Worm (Caenorhabditis elegans): ENCODE measurements around the gene srg-34.

DNA sequence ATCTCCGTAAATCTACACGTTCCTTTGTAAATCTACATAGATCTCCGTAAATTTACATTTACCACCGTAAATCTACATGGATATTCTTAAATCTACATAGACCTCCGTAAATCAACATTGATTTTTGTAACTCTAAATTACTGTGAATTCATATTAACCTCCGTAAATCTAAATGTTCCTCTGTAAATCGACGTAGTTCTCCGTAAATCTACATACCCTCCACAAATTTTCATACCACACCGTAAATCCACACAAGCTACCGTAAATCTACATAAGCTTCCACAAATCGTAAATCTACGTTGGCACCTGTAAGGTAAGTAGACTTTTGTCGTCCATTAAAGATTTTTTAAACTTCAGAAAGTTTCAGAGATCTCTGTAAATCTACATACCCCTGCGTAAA lies 20.4 kb upstream of the srg-34 start:
- TF ChIP-seq ceh-34 (tag; optimal IDR thresholded peaks at IDR 0.05) = no peak
- TF ChIP-seq ttx-3 (tag; optimal IDR thresholded peaks at IDR 0.05) = no peak
- no peak for TF ChIP-seq ceh-18 (tag; optimal IDR thresholded peaks at IDR 0.05)
- TF ChIP-seq pha-2 (tag; optimal IDR thresholded peaks at IDR 0.05) = no peak
- no peak for TF ChIP-seq elt-2 (tag; optimal IDR thresholded peaks at IDR 0.05)
